Fruit fly (Drosophila melanogaster) whole organism, prepupa: Measurements from ENCODE around the gene CG46467.

Source experiments
- CG11762 ChIP-seq: fragments of 200-800 bp; sonication (Bioruptor generic); optimal IDR thresholded peaks from 3 replicates; lab custom pipeline; 2016; ENCODE audit warnings: missing biosample characterization, missing genetic modification characterization; ENCODE audit not compliant: insufficient read depth
- CG1621 ChIP-seq: fragments of 200-800 bp; sonication (Bioruptor generic); optimal IDR thresholded peaks from 3 replicates; lab custom pipeline; 2018; ENCODE audit warnings: missing biosample characterization, mild to moderate bottlenecking, missing genetic modification characterization
- CG16779 ChIP-seq: fragments of 200-800 bp; sonication (Bioruptor generic); optimal IDR thresholded peaks from 3 replicates; lab custom pipeline; 2017; ENCODE audit warnings: missing biosample characterization, mild to moderate bottlenecking, missing genetic modification characterization
- CG3032 ChIP-seq: fragments of 200-800 bp; optimal IDR thresholded peaks from 2 replicates; lab custom pipeline; 2019; ENCODE audit warnings: missing biosample characterization, mild to moderate bottlenecking, missing genetic modification characterization, moderate library complexity
- CG31627 ChIP-seq: fragments of 200-800 bp; sonication (Bioruptor generic); optimal IDR thresholded peaks from 3 replicates; lab custom pipeline; 2016; ENCODE audit warnings: missing biosample characterization, missing genetic modification characterization
- CG32006 ChIP-seq: fragments of 200-800 bp; sonication (Bioruptor generic); optimal IDR thresholded peaks from 3 replicates; lab custom pipeline; 2017; ENCODE audit warnings: missing biosample characterization, mild to moderate bottlenecking, missing genetic modification characterization
- CG3919 ChIP-seq: fragments of 200-800 bp; sonication (Bioruptor generic); optimal IDR thresholded peaks from 3 replicates; lab custom pipeline; 2016; ENCODE audit warnings: missing biosample characterization, missing genetic modification characterization
- CG6276 ChIP-seq: fragments of 200-800 bp; sonication (Bioruptor generic); optimal IDR thresholded peaks from 2 replicates; lab custom pipeline; 2017; ENCODE audit warnings: missing biosample characterization, mild to moderate bottlenecking, missing genetic modification characterization
- CG6792 ChIP-seq: fragments of 200-800 bp; sonication (Bioruptor generic); optimal IDR thresholded peaks from 3 replicates; lab custom pipeline; 2016; ENCODE audit warnings: missing biosample characterization, missing genetic modification characterization
- CG6808 ChIP-seq: fragments of 200-800 bp; sonication (Bioruptor generic); optimal IDR thresholded peaks from 3 replicates; lab custom pipeline; 2017; ENCODE audit warnings: missing biosample characterization, missing genetic modification characterization, mild to moderate bottlenecking, moderate library complexity, missing genetic modification reagents
- CG6854 ChIP-seq: fragments of 200-800 bp; sonication (Bioruptor generic); optimal IDR thresholded peaks from 2 replicates; lab custom pipeline; 2017; ENCODE audit warnings: missing biosample characterization, mild to moderate bottlenecking, missing genetic modification characterization
- CG7368 ChIP-seq: fragments of 200-800 bp; sonication (Bioruptor generic); optimal IDR thresholded peaks from 3 replicates; lab custom pipeline; 2016; ENCODE audit warnings: missing biosample characterization, missing genetic modification characterization
- CG8119 ChIP-seq: fragments of 200-800 bp; sonication (Bioruptor generic); IDR thresholded peaks from 3 replicates; pipeline ENCODE4 v1.3.6; 2022; ENCODE audit warnings: missing biosample characterization, missing genetic modification characterization
- CG8319 ChIP-seq: fragments of 200-800 bp; sonication (Bioruptor generic); optimal IDR thresholded peaks from 3 replicates; lab custom pipeline; 2016; ENCODE audit warnings: missing biosample characterization, missing genetic modification characterization
- Eip75B ChIP-seq: fragments of 200-800 bp; sonication (Bioruptor generic); optimal IDR thresholded peaks from 3 replicates; lab custom pipeline; 2016; ENCODE audit warnings: missing biosample characterization, missing genetic modification characterization
- Eip78C ChIP-seq: fragments of 200-800 bp; sonication (Bioruptor generic); peaks from one replicate; lab custom pipeline; 2016; ENCODE audit warnings: missing biosample characterization, missing genetic modification characterization
- Eip93F ChIP-seq: fragments of 200-800 bp; sonication (Bioruptor generic); optimal IDR thresholded peaks from 2 replicates; lab custom pipeline; 2016; ENCODE audit warnings: missing biosample characterization, mild to moderate bottlenecking, missing genetic modification characterization
- Ets96B ChIP-seq: fragments of 200-800 bp; optimal IDR thresholded peaks from 2 replicates; lab custom pipeline; 2019; ENCODE audit warnings: missing biosample characterization, mild to moderate bottlenecking, missing genetic modification characterization, moderate library complexity
- Hr38 ChIP-seq: sonication (Bioruptor generic); optimal IDR thresholded peaks from 2 replicates; lab custom pipeline; 2016; ENCODE audit warnings: missing biosample characterization, missing genetic modification characterization
- Met ChIP-seq: fragments of 200-800 bp; sonication (Bioruptor generic); optimal IDR thresholded peaks from 3 replicates; lab custom pipeline; 2016; ENCODE audit warnings: missing biosample characterization, missing genetic modification characterization
- OdsH ChIP-seq: fragments of 200-800 bp; sonication (Bioruptor generic); optimal IDR thresholded peaks from 3 replicates; lab custom pipeline; 2016; ENCODE audit warnings: missing biosample characterization, missing genetic modification characterization
- Smox ChIP-seq: fragments of 200-800 bp; sonication (Bioruptor generic); optimal IDR thresholded peaks from 3 replicates; lab custom pipeline; 2016; ENCODE audit warnings: missing biosample characterization, missing genetic modification characterization
- Sox102F ChIP-seq: fragments of 200-800 bp; sonication (Bioruptor generic); optimal IDR thresholded peaks from 2 replicates; lab custom pipeline; 2016; ENCODE audit warnings: missing biosample characterization, mild to moderate bottlenecking, missing genetic modification characterization
- Sox14 ChIP-seq: fragments of 200-800 bp; sonication (Bioruptor generic); optimal IDR thresholded peaks from 3 replicates; lab custom pipeline; 2016; ENCODE audit warnings: missing biosample characterization, missing genetic modification characterization
- Sox15 ChIP-seq: fragments of 200-800 bp; sonication (Bioruptor generic); optimal IDR thresholded peaks from 3 replicates; lab custom pipeline; 2016; ENCODE audit warnings: missing biosample characterization, missing genetic modification characterization
- achi ChIP-seq: fragments of 200-800 bp; sonication (Bioruptor generic); optimal IDR thresholded peaks from 3 replicates; lab custom pipeline; 2016; ENCODE audit warnings: missing biosample characterization, missing genetic modification characterization
- acj6 ChIP-seq: fragments of 200-800 bp; sonication (Bioruptor generic); optimal IDR thresholded peaks from 3 replicates; lab custom pipeline; 2016; ENCODE audit warnings: missing biosample characterization, missing genetic modification characterization
- eg ChIP-seq: fragments of 200-800 bp; sonication (Bioruptor generic); IDR thresholded peaks from 3 replicates; pipeline ENCODE4 v1.3.6; 2022; ENCODE audit warnings: missing biosample characterization, missing genetic modification characterization
- fd59A ChIP-seq: fragments of 200-800 bp; sonication (Bioruptor generic); optimal IDR thresholded peaks from 2 replicates; lab custom pipeline; 2017; ENCODE audit warnings: missing biosample characterization, mild to moderate bottlenecking, missing genetic modification characterization, missing genetic modification reagents
- fd85E ChIP-seq: fragments of 200-800 bp; sonication (Bioruptor generic); optimal IDR thresholded peaks from 3 replicates; lab custom pipeline; 2016; ENCODE audit warnings: missing biosample characterization, missing genetic modification characterization
- lz ChIP-seq: fragments of 200-800 bp; sonication (Bioruptor generic); optimal IDR thresholded peaks from 3 replicates; lab custom pipeline; 2016; ENCODE audit warnings: missing biosample characterization, missing genetic modification characterization
- spab ChIP-seq: fragments of 200-800 bp; sonication (Bioruptor generic); optimal IDR thresholded peaks from 2 replicates; lab custom pipeline; 2017; ENCODE audit warnings: missing biosample characterization, mild to moderate bottlenecking, missing genetic modification characterization, missing genetic modification reagents
- ss ChIP-seq, 2 experiments: fragments of 200-800 bp; sonication (Bioruptor generic); optimal IDR thresholded peaks; 2 replicates in 1 of 2; 3 replicates in 1 of 2; lab custom pipeline; 2017 to 2018; ENCODE audit warnings: mild to moderate bottlenecking in 2 of 2, missing biosample characterization in 2 of 2, missing genetic modification characterization in 2 of 2, moderate library complexity in 1 of 2
- svp ChIP-seq: fragments of 200-800 bp; sonication (Bioruptor generic); peaks from one replicate; lab custom pipeline; 2016; ENCODE audit warnings: missing biosample characterization, missing genetic modification characterization
- topi ChIP-seq: fragments of 200-800 bp; sonication (Bioruptor generic); optimal IDR thresholded peaks from 3 replicates; lab custom pipeline; 2016; ENCODE audit warnings: missing biosample characterization, missing genetic modification characterization

The CG46467 gene

dm6 chr3R:9954648-9955290 lies 80.3 kb downstream of the CG46467 start (continued):
- TF ChIP-seq Met (GFP tag; lab: Kevin White, UChicago) (no peak), Sox102F (peak; percentile 23), CG1621 (no peak), CG3919 (GFP tag; lab: Kevin White, UChicago) (peak; percentile 7), lz (GFP tag; lab: Kevin White, UChicago) (no peak), CG6854 (GFP tag; lab: Kevin White, UChicago) (no peak), CG8119 (GFP tag; lab: Robert Waterston, UW) (no peak), acj6 (GFP tag; lab: Kevin White, UChicago) (peak; percentile 0)
- TF ChIP-seq, all 60 proteins: peak for 16

DNA sequence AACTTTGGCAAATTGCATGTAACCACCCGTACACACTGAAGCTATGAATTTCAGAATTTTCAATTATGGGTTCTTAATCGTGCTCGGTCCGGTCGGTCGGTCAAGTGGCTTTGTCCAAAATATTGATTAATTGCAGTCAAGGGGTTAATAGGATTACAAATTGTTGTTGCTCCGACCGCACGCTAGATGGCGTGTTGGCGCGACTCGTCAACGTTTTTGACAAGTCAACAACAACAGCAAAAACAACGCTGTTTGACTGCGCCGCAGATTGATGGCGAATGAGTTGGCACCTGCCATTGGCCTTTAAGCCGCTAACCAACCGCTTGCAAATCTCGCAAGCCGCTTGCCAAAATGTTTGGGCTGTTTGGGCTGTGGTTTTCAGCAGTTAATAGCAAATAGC lies 82.2 kb downstream of the CG46467 start:
- no peak for TF ChIP-seq Sox14
- peak; percentile 49 for TF ChIP-seq svp (GFP tag; lab: Kevin White, UChicago)

dm6 chr3R:9957202-9957601 lies 82.7 kb downstream of the CG46467 start:
- TF ChIP-seq CG11762 (GFP tag; lab: Kevin White, UChicago) (no peak), CG16779 (tag; lab: Kevin White, UChicago) (no peak), Smox (no peak), fd59A (GFP tag; lab: Kevin White, UChicago) (no peak), Eip93F (GFP tag; lab: Kevin White, UChicago) (no peak), OdsH (no peak), achi (no peak), CG6854 (GFP tag; lab: Kevin White, UChicago) (no peak), svp (GFP tag; lab: Kevin White, UChicago) (no peak), eg (GFP tag; lab: Robert Waterston, UW) (no peak), fd85E (no peak), topi (GFP tag; lab: Kevin White, UChicago) (no peak), Sox15 (GFP tag; lab: Kevin White, UChicago) (no peak), CG6792 (GFP tag; lab: Kevin White, UChicago) (no peak), CG32006 (no peak)

dm6 chr3R:9959911-9960310 lies 85.4 kb downstream of the CG46467 start:
- no peak for TF ChIP-seq Eip75B
- TF ChIP-seq Hr38 (GFP tag; lab: Kevin White, UChicago), result no peak
- TF ChIP-seq CG8319 (GFP tag; lab: Kevin White, UChicago), result no peak
- TF ChIP-seq CG6808, result no peak
- TF ChIP-seq ss (GFP tag; optimal IDR thresholded peaks at IDR 0.05; lab: Kevin White, UChicago), result peak in 1 of 2 experiments; percentile 43
- TF ChIP-seq CG6276, result no peak
- peak; percentile 4 for TF ChIP-seq spab (GFP tag; lab: Kevin White, UChicago)
- peak; percentile 13 for TF ChIP-seq fd59A (GFP tag; lab: Kevin White, UChicago)
- no peak for TF ChIP-seq CG8119 (GFP tag; lab: Robert Waterston, UW)
- TF ChIP-seq CG1621, result no peak
- peak; percentile 7 for TF ChIP-seq Ets96B (tag; lab: Kevin White, UChicago)
- peak; percentile 17 for TF ChIP-seq CG3032 (tag; lab: Kevin White, UChicago)
- TF ChIP-seq CG31627, result no peak
- peak; percentile 51 for TF ChIP-seq Eip78C (GFP tag; lab: Kevin White, UChicago)
- TF ChIP-seq CG7368 (GFP tag; lab: Kevin White, UChicago), result no peak
- TF ChIP-seq, all 60 proteins: peak for 6
